In genomic region chrX:15039696-15040212, ce11 we compare ENCODE assay signal across 3 worm cellular contexts.
TF ChIP-seq lines count a peak whose summit lies in the region.

No protein-coding gene starts in this region.

TF ChIP-seq in whole organism, L1 larva, 84 proteins besides CTCF, POLR2A, EP300 and RAD21:
- peak; percentile 54 for TF ChIP-seq grh-1 (GFP tag; IDR thresholded peaks at IDR 0.05; lab: Robert Waterston, UW)
- TF ChIP-seq mdl-1 (tag; optimal IDR thresholded peaks at IDR 0.05; lab: Kevin White, UChicago) = no peak
- TF ChIP-seq lin-35 (GFP tag; optimal IDR thresholded peaks at IDR 0.05; lab: Kevin White, UChicago) = peak in 1 of 2 experiments; percentile 1
- peak; percentile 80 for TF ChIP-seq nhr-85 (tag; lab: Kevin White, UChicago)
- TF ChIP-seq nhr-47 (tag; optimal IDR thresholded peaks at IDR 0.05; lab: Kevin White, UChicago) = no peak
- TF ChIP-seq lin-14 (GFP tag; optimal IDR thresholded peaks at IDR 0.05; lab: Kevin White, UChicago) = peak; percentile 51
- TF ChIP-seq snu-23 (GFP tag; optimal IDR thresholded peaks at IDR 0.05; lab: Kevin White, UChicago) = peak; percentile 10
- no peak for TF ChIP-seq ama-1 (optimal IDR thresholded peaks at IDR 0.05; lab: Kevin White, UChicago)

TF ChIP-seq in whole organism, L2 larva, 48 proteins besides CTCF, POLR2A, EP300 and RAD21:
- TF ChIP-seq ztf-11 (tag; optimal IDR thresholded peaks at IDR 0.05; lab: Kevin White, UChicago) (no peak), sma-9 (GFP tag; optimal IDR thresholded peaks at IDR 0.05; lab: Kevin White, UChicago) (peak; percentile 6), sma-9 (tag; optimal IDR thresholded peaks at IDR 0.05; lab: Kevin White, UChicago) (no peak)

TF ChIP-seq in whole organism, L4 larva, 104 proteins besides CTCF, POLR2A, EP300 and RAD21:
- no peak for TF ChIP-seq ceh-32 (tag; optimal IDR thresholded peaks at IDR 0.05; lab: Kevin White, UChicago; ENCODE audit: poor library complexity)
- no peak for TF ChIP-seq ZK337.2 (GFP tag; IDR thresholded peaks at IDR 0.05; lab: Robert Waterston, UW)
- TF ChIP-seq aha-1 (tag; lab: Kevin White, UChicago) = peak; percentile 91
- TF ChIP-seq dmd-6 (GFP tag; IDR thresholded peaks at IDR 0.05; lab: Robert Waterston, UW) = no peak

Comparison
In these comparisons a context has a peak if more than half of its experiments do, and no peak if none do; other contexts are left out.
1. Of the 29 proteins assayed by ChIP-seq in both whole organism, L4 larva and whole organism, L1 larva: peak only in whole organism, L4 larva: aha-1; only in whole organism, L1 larva: none; in both: none; in neither: 28.